Worm (Caenorhabditis elegans): Measurements from ENCODE around the gene acr-14.

The acr-14 gene

ce11 chrII:8144543-8144942, 32.5 kb downstream of the acr-14 start, which contains the start of gene F10B5.2 (continued):
- TF ChIP-seq madf-8 (GFP tag; conservative IDR thresholded peaks at IDR 0.05): no peak
- no peak for TF ChIP-seq lag-1 (GFP tag; IDR thresholded peaks at IDR 0.05)
- TF ChIP-seq unc-62 (GFP tag; optimal IDR thresholded peaks at IDR 0.05): no peak
- TF ChIP-seq atf-7 (tag; optimal IDR thresholded peaks at IDR 0.05): peak; percentile 7
- no peak; the same call in 1 of the 2 replicates for TF ChIP-seq lin-26 (GFP tag; IDR thresholded peaks at IDR 0.05)
- TF ChIP-seq cebp-1 (GFP tag; IDR thresholded peaks at IDR 0.05): no peak
- no peak for TF ChIP-seq cebp-1 (tag; optimal IDR thresholded peaks at IDR 0.05)
- TF ChIP-seq bed-2 (GFP tag; IDR thresholded peaks at IDR 0.05): no peak
- no peak for TF ChIP-seq hlh-26 (GFP tag; conservative IDR thresholded peaks at IDR 0.05)
- no peak for TF ChIP-seq cebp-2 (GFP tag; IDR thresholded peaks at IDR 0.05)
- TF ChIP-seq chd-7 (tag; optimal IDR thresholded peaks at IDR 0.05): no peak
- TF ChIP-seq ceh-100 (GFP tag; IDR thresholded peaks at IDR 0.05): peak; percentile 22; the same call in 1 of the 2 replicates
- TF ChIP-seq ceh-40 (GFP tag; IDR thresholded peaks at IDR 0.05): no peak
- TF ChIP-seq T26A5.8 (tag; optimal IDR thresholded peaks at IDR 0.05): no peak
- peak; percentile 15 for TF ChIP-seq unc-130 (GFP tag; optimal IDR thresholded peaks at IDR 0.05)
- no peak for TF ChIP-seq mcd-1 (GFP tag; IDR thresholded peaks at IDR 0.05)
- TF ChIP-seq K11D2.4 (GFP tag; IDR thresholded peaks at IDR 0.05): no peak
- 0 out of 2 replicates have a peak, but pooled peaks have one; percentile 42 for TF ChIP-seq rcor-1 (GFP tag; IDR thresholded peaks at IDR 0.05)
- TF ChIP-seq snpc-3.4 (tag; optimal IDR thresholded peaks at IDR 0.05): peak; percentile 63
- peak; percentile 39 for TF ChIP-seq hmg-1.2 (GFP tag; IDR thresholded peaks at IDR 0.05)
- no peak for TF ChIP-seq ZK185.1 (tag; optimal IDR thresholded peaks at IDR 0.05; ENCODE audit: poor library complexity, severe bottlenecking)
- no peak for TF ChIP-seq fkh-3 (tag; optimal IDR thresholded peaks at IDR 0.05)
- no peak for TF ChIP-seq hmg-20 (GFP tag; IDR thresholded peaks at IDR 0.05)
- TF ChIP-seq F10E7.11 (tag; optimal IDR thresholded peaks at IDR 0.05): no peak
- TF ChIP-seq nfyb-1 (GFP tag; IDR thresholded peaks at IDR 0.05): no peak; the same call in 1 of the 2 replicates
- TF ChIP-seq madf-3 (GFP tag; IDR thresholded peaks at IDR 0.05): peak; percentile 51; the same call in 1 of the 2 replicates
- no peak for TF ChIP-seq snpc-1.1 (tag; optimal IDR thresholded peaks at IDR 0.05; ENCODE audit: insufficient read depth)
- peak; percentile 58 for TF ChIP-seq madf-6 (GFP tag; IDR thresholded peaks at IDR 0.05)
- peak; percentile 66; the same call in 1 of the 2 replicates for TF ChIP-seq hsf-1 (GFP tag; IDR thresholded peaks at IDR 0.05)
- no peak for TF ChIP-seq F39B2.1 (GFP tag; IDR thresholded peaks at IDR 0.05)
- TF ChIP-seq ceh-79 (tag; optimal IDR thresholded peaks at IDR 0.05): no peak
- TF ChIP-seq nhr-120 (GFP tag; IDR thresholded peaks at IDR 0.05): no peak
- no peak for TF ChIP-seq akir-1 (GFP tag; optimal IDR thresholded peaks at IDR 0.05)
- peak; percentile 68; the same call in 1 of the 2 replicates for TF ChIP-seq B0336.3 (GFP tag; IDR thresholded peaks at IDR 0.05)
- peak; percentile 3 for TF ChIP-seq dpl-1 (GFP tag; optimal IDR thresholded peaks at IDR 0.05)
- no peak for TF ChIP-seq F52B5.7 (tag; optimal IDR thresholded peaks at IDR 0.05)
- TF ChIP-seq ztf-18 (tag; optimal IDR thresholded peaks at IDR 0.05): no peak
- TF ChIP-seq pha-4 (tag; optimal IDR thresholded peaks at IDR 0.05): no peak
- TF ChIP-seq attf-6 (GFP tag; IDR thresholded peaks at IDR 0.05): peak; percentile 42; the same call in 1 of the 2 replicates
- no peak for TF ChIP-seq F22D6.2 (tag; optimal IDR thresholded peaks at IDR 0.05)
- no peak for TF ChIP-seq rpc-1 (optimal IDR thresholded peaks at IDR 0.05)
- no peak for TF ChIP-seq rpc-1 (tag; optimal IDR thresholded peaks at IDR 0.05)
- TF ChIP-seq die-1 (tag; optimal IDR thresholded peaks at IDR 0.05): no peak
- TF ChIP-seq ztf-22 (GFP tag; optimal IDR thresholded peaks at IDR 0.05): no peak
- TF ChIP-seq egl-18 (GFP tag; IDR thresholded peaks at IDR 0.05): no peak
- peak; percentile 66; the same call in 1 of the 2 replicates for TF ChIP-seq Y53G8AR.9 (GFP tag; conservative IDR thresholded peaks at IDR 0.05)
- TF ChIP-seq nfya-1 (tag; optimal IDR thresholded peaks at IDR 0.05; ENCODE audit: borderline replicate concordance, insufficient read depth): no peak
- TF ChIP-seq somi-1 (GFP tag; optimal IDR thresholded peaks at IDR 0.05): no peak
- TF ChIP-seq K12H6.12 (tag; optimal IDR thresholded peaks at IDR 0.05): no peak
- peak; percentile 51 for TF ChIP-seq lin-54 (GFP tag; optimal IDR thresholded peaks at IDR 0.05)

Measured in whole organism, young adult.